Worm (Caenorhabditis elegans) whole organism, early embryonic: Measurements from ENCODE around the gene irld-34.

Source experiments
- B0310.2 ChIP-seq: sonication (generic microtip); optimal IDR thresholded peaks from 2 replicates; lab custom pipeline; 2016; ENCODE audit warnings: mild to moderate bottlenecking, missing genetic modification characterization, missing compliant biosample characterization
- F13C5.2 ChIP-seq: sonication (generic microtip); optimal IDR thresholded peaks from 2 replicates; lab custom pipeline; 2017; ENCODE audit warnings: mild to moderate bottlenecking, missing genetic modification characterization, inconsistent platforms, missing compliant biosample characterization
- aly-1 ChIP-seq: sonication (generic microtip); optimal IDR thresholded peaks from 2 replicates; lab custom pipeline; 2016; ENCODE audit warnings: missing genetic modification characterization, missing compliant biosample characterization
- ama-1 ChIP-seq: fragments of 150-350 bp; optimal IDR thresholded peaks from 2 replicates; lab custom pipeline; 2014
- ceh-13 ChIP-seq: fragments of 200-800 bp; sonication (Bioruptor generic); optimal IDR thresholded peaks from 2 replicates; lab custom pipeline; 2018; ENCODE audit warnings: mild to moderate bottlenecking, missing genetic modification characterization, missing compliant biosample characterization
- ceh-36 ChIP-seq: sonication (generic microtip); optimal IDR thresholded peaks from 2 replicates; lab custom pipeline; 2016; ENCODE audit warnings: missing genetic modification characterization, inconsistent platforms, missing compliant biosample characterization
- ets-7 ChIP-seq: sonication (generic microtip); optimal IDR thresholded peaks from 2 replicates; lab custom pipeline; 2016; ENCODE audit warnings: missing genotype, missing genetic modification characterization, missing compliant biosample characterization
- flt-1 ChIP-seq: fragments of 200-800 bp; sonication (Bioruptor generic); IDR thresholded peaks from 2 replicates; pipeline ENCODE4 v1.3.6; 2022; ENCODE audit warnings: missing genetic modification characterization, missing compliant biosample characterization
- hmbx-1 ChIP-seq: sonication (generic microtip); optimal IDR thresholded peaks from 2 replicates; lab custom pipeline; 2016; ENCODE audit warnings: mild to moderate bottlenecking, missing genetic modification characterization, missing compliant biosample characterization
- hmg-4 ChIP-seq: fragments of 200-800 bp; sonication (Bioruptor generic); optimal IDR thresholded peaks from 2 replicates; lab custom pipeline; 2018; ENCODE audit warnings: mild to moderate bottlenecking, missing genetic modification characterization, missing compliant biosample characterization
- hnd-1 ChIP-seq: sonication (generic microtip); optimal IDR thresholded peaks from 2 replicates; lab custom pipeline; 2016; ENCODE audit warnings: missing genetic modification characterization, missing compliant biosample characterization
- pes-1 ChIP-seq: fragments of 200-800 bp; sonication (Bioruptor generic); IDR thresholded peaks from 2 replicates; pipeline ENCODE4 v1.3.6; 2022; ENCODE audit warnings: missing genetic modification reagents, missing genetic modification characterization, missing compliant biosample characterization
- scrt-1 ChIP-seq: fragments of 200-800 bp; sonication (Bioruptor generic); IDR thresholded peaks from 2 replicates; pipeline ENCODE4 v1.3.6; 2022; ENCODE audit warnings: missing genetic modification characterization, missing compliant biosample characterization
- sea-1 ChIP-seq: fragments of 200-800 bp; sonication (Bioruptor generic); conservative IDR thresholded peaks from 2 replicates; pipeline ENCODE4 v1.3.6; 2022; ENCODE audit warnings: missing genetic modification characterization, missing compliant biosample characterization
- tbx-11 ChIP-seq: fragments of 200-800 bp; sonication (Bioruptor generic); IDR thresholded peaks from 2 replicates; pipeline ENCODE4 v1.3.6; 2022; ENCODE audit warnings: missing genetic modification characterization, missing compliant biosample characterization
- tbx-37 ChIP-seq: fragments of 200-800 bp; sonication (Bioruptor generic); conservative IDR thresholded peaks from 2 replicates; pipeline ENCODE4 v1.3.6; 2022; ENCODE audit warnings: missing genetic modification reagents, missing genetic modification characterization, missing compliant biosample characterization
- tra-4 ChIP-seq: sonication (generic microtip); optimal IDR thresholded peaks from 2 replicates; lab custom pipeline; 2017; ENCODE audit warnings: missing genetic modification characterization, missing compliant biosample characterization

irld-34 gene

ce11 chrIII:9138601-9139000 lies 16.3 kb upstream of the irld-34 start, which contains the start of gene ZK512.7:
ZK512.7 (minus strand) TSS chrIII:9138701.
- TF ChIP-seq aly-1 = no peak
- TF ChIP-seq tra-4 (tag; lab: Kevin White, UChicago) = no peak
- no peak for TF ChIP-seq ceh-36 (tag; lab: Kevin White, UChicago)
- TF ChIP-seq B0310.2 (tag; lab: Kevin White, UChicago) = no peak

- TF ChIP-seq pes-1 (GFP tag; lab: Robert Waterston, UW) (no peak), tbx-11 (GFP tag; lab: Robert Waterston, UW) (no peak), ceh-13 (GFP tag; lab: Kevin White, UChicago) (no peak), ceh-36 (tag; lab: Kevin White, UChicago) (no peak), hmbx-1 (no peak), F13C5.2 (tag; lab: Kevin White, UChicago) (no peak), ets-7 (tag; lab: Kevin White, UChicago) (no peak), scrt-1 (no peak), tra-4 (tag; lab: Kevin White, UChicago) (no peak), ama-1 (lab: Kevin White, UChicago) (no peak), B0310.2 (tag; lab: Kevin White, UChicago) (no peak), sea-1 (no peak), hmg-4 (GFP tag; lab: Kevin White, UChicago) (no peak), aly-1 (no peak), flt-1 (GFP tag; lab: Robert Waterston, UW) (no peak), hnd-1 (tag; lab: Kevin White, UChicago) (no peak), tbx-37 (GFP tag; lab: Robert Waterston, UW) (no peak)
Measured at ce11 chrIII:9143911-9144310, 11.0 kb upstream of the irld-34 start, which contains the start of gene ZK512.11. ZK512.11 (plus strand) TSS chrIII:9144211.

- TF ChIP-seq sea-1 = no peak
- TF ChIP-seq tbx-37 (GFP tag; lab: Robert Waterston, UW) = no peak
- no peak for TF ChIP-seq aly-1
- TF ChIP-seq scrt-1 = no peak
- TF ChIP-seq ceh-36 (tag; lab: Kevin White, UChicago) = no peak
- no peak for TF ChIP-seq B0310.2 (tag; lab: Kevin White, UChicago)
- no peak for TF ChIP-seq ceh-13 (GFP tag; lab: Kevin White, UChicago)
- TF ChIP-seq pes-1 (GFP tag; lab: Robert Waterston, UW) = no peak
Measured at ce11 chrIII:9144744-9145390, 10.0 kb upstream of the irld-34 start, which contains the start of the genes ZK512.2 and ZK512.4. ZK512.2 (minus strand) TSS chrIII:9144794. ZK512.4 (plus strand) TSS chrIII:9145340.

ce11 chrIII:9145765-9146164 lies 9.1 kb upstream of the irld-34 start, which contains the start of gene ZK512.8:
ZK512.8 (plus strand) TSS chrIII:9146065.
- TF ChIP-seq ama-1 (lab: Kevin White, UChicago) (no peak), aly-1 (no peak), pes-1 (GFP tag; lab: Robert Waterston, UW) (no peak), flt-1 (GFP tag; lab: Robert Waterston, UW) (no peak), F13C5.2 (tag; lab: Kevin White, UChicago) (no peak), tbx-37 (GFP tag; lab: Robert Waterston, UW) (no peak), tbx-11 (GFP tag; lab: Robert Waterston, UW) (no peak), B0310.2 (tag; lab: Kevin White, UChicago) (no peak), hmbx-1 (no peak)

- TF ChIP-seq ets-7 (tag; lab: Kevin White, UChicago) = no peak
- TF ChIP-seq hmg-4 (GFP tag; lab: Kevin White, UChicago) = no peak
- TF ChIP-seq F13C5.2 (tag; lab: Kevin White, UChicago) = no peak
- no peak for TF ChIP-seq hnd-1 (tag; lab: Kevin White, UChicago)
- no peak for TF ChIP-seq aly-1
- no peak for TF ChIP-seq tra-4 (tag; lab: Kevin White, UChicago)
- no peak for TF ChIP-seq scrt-1
- TF ChIP-seq flt-1 (GFP tag; lab: Robert Waterston, UW) = no peak
Measured at ce11 chrIII:9149132-9149531, 5.7 kb upstream of the irld-34 start.

- TF ChIP-seq tbx-11 (GFP tag; lab: Robert Waterston, UW) = no peak
- TF ChIP-seq B0310.2 (tag; lab: Kevin White, UChicago) = no peak
- TF ChIP-seq hmg-4 (GFP tag; lab: Kevin White, UChicago) = no peak
- TF ChIP-seq ets-7 (tag; lab: Kevin White, UChicago) = no peak
- no peak for TF ChIP-seq aly-1
- TF ChIP-seq hmbx-1 = no peak
- TF ChIP-seq ceh-13 (GFP tag; lab: Kevin White, UChicago) = no peak
- no peak for TF ChIP-seq tra-4 (tag; lab: Kevin White, UChicago)
- no peak for TF ChIP-seq scrt-1
- TF ChIP-seq flt-1 (GFP tag; lab: Robert Waterston, UW) = no peak
- TF ChIP-seq hnd-1 (tag; lab: Kevin White, UChicago) = no peak
- no peak for TF ChIP-seq F13C5.2 (tag; lab: Kevin White, UChicago)
- no peak for TF ChIP-seq ama-1 (lab: Kevin White, UChicago)
- TF ChIP-seq sea-1 = no peak
- no peak for TF ChIP-seq pes-1 (GFP tag; lab: Robert Waterston, UW)
- no peak for TF ChIP-seq ceh-36 (tag; lab: Kevin White, UChicago)
Measured at ce11 chrIII:9151782-9152181, 3.1 kb upstream of the irld-34 start.

ce11 chrIII:9152950-9153349 lies 1.9 kb upstream of the irld-34 start:
- no peak for TF ChIP-seq ama-1 (lab: Kevin White, UChicago)
- TF ChIP-seq ets-7 (tag; lab: Kevin White, UChicago) = no peak
- TF ChIP-seq pes-1 (GFP tag; lab: Robert Waterston, UW) = no peak
- no peak for TF ChIP-seq F13C5.2 (tag; lab: Kevin White, UChicago)
- no peak for TF ChIP-seq B0310.2 (tag; lab: Kevin White, UChicago)
- TF ChIP-seq scrt-1 = no peak
- TF ChIP-seq tra-4 (tag; lab: Kevin White, UChicago) = no peak
